Worm (Caenorhabditis elegans) whole organism, L1 larva: Measurements from ENCODE around the gene let-716.
A peak's percentile ranks its signal among the peaks of the same experiment; 100 is the strongest.

Experiments used
- C04F5.9 ChIP-seq: sonication (generic microtip); optimal IDR thresholded peaks from 2 replicates; lab custom pipeline; 2016; ENCODE audit warnings: missing genetic modification characterization, missing compliant biosample characterization
- aha-1 ChIP-seq: fragments of 150-350 bp; optimal IDR thresholded peaks from 2 replicates; lab custom pipeline; 2014; ENCODE audit warnings: missing biosample characterization, missing genetic modification characterization
- ceh-63 ChIP-seq: fragments of 200-800 bp; sonication (Bioruptor generic); optimal IDR thresholded peaks from 2 replicates; lab custom pipeline; 2018; ENCODE audit warnings: mild to moderate bottlenecking, missing genetic modification characterization, missing compliant biosample characterization
- ceh-82 ChIP-seq, 3 experiments: fragments of 150-350 bp in 1 of 3; sonication (generic microtip) in 2 of 3; optimal IDR thresholded peaks; 2 replicates each; lab custom pipeline; 2014 to 2017; ENCODE audit warnings: missing biosample characterization in 3 of 3, missing genetic modification characterization in 3 of 3
- ceh-88 ChIP-seq: fragments of 200-800 bp; sonication (Bioruptor generic); IDR thresholded peaks from 2 replicates; pipeline ENCODE4 v1.3.6; 2022; ENCODE audit warnings: missing genetic modification characterization, missing compliant biosample characterization
- ces-1 ChIP-seq: fragments of 150-350 bp; optimal IDR thresholded peaks from 2 replicates; lab custom pipeline; 2014; ENCODE audit warnings: missing biosample characterization, missing genetic modification reagents, missing genetic modification characterization
- dsc-1 ChIP-seq: sonication (generic microtip); optimal IDR thresholded peaks from 2 replicates; lab custom pipeline; 2016; ENCODE audit warnings: mild to moderate bottlenecking, missing genetic modification characterization, missing compliant biosample characterization
- efl-1 ChIP-seq, 4 experiments: fragments of 150-350 bp; optimal IDR thresholded peaks in 3 of 4; peaks in 1 of 4; 1 replicate in 1 of 4; 2 replicates in 3 of 4; lab custom pipeline; 2014; ENCODE audit warnings: missing biosample characterization in 2 of 4, missing genetic modification characterization in 2 of 4, missing genetic modification reagents in 2 of 4
- efl-3 ChIP-seq: fragments of 200-800 bp; sonication (Bioruptor generic); optimal IDR thresholded peaks from 2 replicates; lab custom pipeline; 2018; ENCODE audit warnings: mild to moderate bottlenecking, missing genetic modification characterization, missing compliant biosample characterization
- elt-2 ChIP-seq: sonication (generic microtip); optimal IDR thresholded peaks from 2 replicates; lab custom pipeline; 2016; ENCODE audit warnings: missing genetic modification characterization, mild to moderate bottlenecking, inconsistent platforms, missing compliant biosample characterization, missing genetic modification reagents
- elt-3 ChIP-seq, 6 experiments: fragments of 150-350 bp in 1 of 6; sonication (generic microtip); optimal IDR thresholded peaks; 2 replicates each; lab custom pipeline; 2017 to 2018; ENCODE audit warnings: missing biosample characterization in 6 of 6, missing genetic modification characterization in 6 of 6, inconsistent platforms in 1 of 6
- fkh-10 ChIP-seq: sonication (generic microtip); optimal IDR thresholded peaks from 2 replicates; lab custom pipeline; 2017; ENCODE audit warnings: missing biosample characterization, missing genetic modification reagents, missing genetic modification characterization
- fkh-4 ChIP-seq: sonication (generic microtip); optimal IDR thresholded peaks from 2 replicates; lab custom pipeline; 2016; ENCODE audit warnings: missing compliant biosample characterization, missing genetic modification characterization, borderline replicate concordance
- grh-1 ChIP-seq: fragments of 200-800 bp; sonication (Bioruptor generic); IDR thresholded peaks from 2 replicates; pipeline ENCODE4 v1.3.6; 2022; ENCODE audit warnings: missing genetic modification reagents, missing genetic modification characterization, missing compliant biosample characterization
- hlh-17 ChIP-seq: fragments of 200-800 bp; sonication (Bioruptor generic); optimal IDR thresholded peaks from 2 replicates; lab custom pipeline; 2018; ENCODE audit warnings: missing genetic modification characterization, mild to moderate bottlenecking, missing compliant biosample characterization, moderate library complexity, borderline replicate concordance
- hlh-4 ChIP-seq: sonication (generic microtip); optimal IDR thresholded peaks from 2 replicates; lab custom pipeline; 2016; ENCODE audit warnings: mild to moderate bottlenecking, missing genetic modification characterization, missing compliant biosample characterization
- hpl-2 ChIP-seq: fragments of 150-350 bp; optimal IDR thresholded peaks from 2 replicates; lab custom pipeline; 2014; ENCODE audit warnings: missing biosample characterization, missing genetic modification reagents, missing genetic modification characterization
- irx-1 ChIP-seq: sonication (generic microtip); optimal IDR thresholded peaks from 2 replicates; lab custom pipeline; 2016; ENCODE audit warnings: missing genetic modification characterization, missing compliant biosample characterization
- isw-1 ChIP-seq: fragments of 200-800 bp; sonication (Bioruptor generic); IDR thresholded peaks from 2 replicates; pipeline ENCODE4 v1.3.6; 2022; ENCODE audit warnings: missing genetic modification characterization, missing compliant biosample characterization
- jun-1 ChIP-seq: fragments of 150-350 bp; optimal IDR thresholded peaks from 2 replicates; lab custom pipeline; 2014; ENCODE audit warnings: missing biosample characterization, missing genetic modification reagents, missing genetic modification characterization
- lin-13 ChIP-seq: fragments of 150-350 bp; optimal IDR thresholded peaks from 2 replicates; lab custom pipeline; 2014; ENCODE audit warnings: missing biosample characterization, missing genetic modification reagents, missing genetic modification characterization
- lin-14 ChIP-seq: fragments of 200-800 bp; sonication (Bioruptor generic); optimal IDR thresholded peaks from 2 replicates; lab custom pipeline; 2018; ENCODE audit warnings: mild to moderate bottlenecking, missing genetic modification characterization, moderate library complexity, missing compliant biosample characterization
- mep-1 ChIP-seq: fragments of 150-350 bp; optimal IDR thresholded peaks from 2 replicates; lab custom pipeline; 2014; ENCODE audit warnings: missing biosample characterization, missing genetic modification characterization
- nhr-12 ChIP-seq: sonication (generic microtip); optimal IDR thresholded peaks from 2 replicates; lab custom pipeline; 2017; ENCODE audit warnings: missing biosample characterization, missing genetic modification characterization
- nhr-237 ChIP-seq: fragments of 150-350 bp; optimal IDR thresholded peaks from 2 replicates; lab custom pipeline; 2014; ENCODE audit warnings: missing biosample characterization, missing genetic modification characterization
- nhr-76 ChIP-seq: sonication (generic microtip); optimal IDR thresholded peaks from 2 replicates; lab custom pipeline; 2017; ENCODE audit warnings: missing biosample characterization, missing genetic modification characterization
- nhr-77 ChIP-seq: fragments of 150-350 bp; optimal IDR thresholded peaks from 2 replicates; lab custom pipeline; 2014; ENCODE audit warnings: missing biosample characterization, missing genetic modification characterization
- nhr-85 ChIP-seq: sonication (generic microtip); peaks from one replicate; lab custom pipeline; 2016; ENCODE audit warnings: missing genetic modification characterization, inconsistent platforms, missing compliant biosample characterization
- pag-3 ChIP-seq: sonication (generic microtip); optimal IDR thresholded peaks from 2 replicates; lab custom pipeline; 2017; ENCODE audit warnings: missing genetic modification characterization, mild to moderate bottlenecking, missing compliant biosample characterization, antibody characterized with exemption, borderline replicate concordance; ENCODE audit not compliant: insufficient read depth
- snu-23 ChIP-seq: sonication (generic microtip); optimal IDR thresholded peaks from 2 replicates; lab custom pipeline; 2016; ENCODE audit warnings: missing genetic modification characterization, missing compliant biosample characterization
- sox-4 ChIP-seq: sonication (generic microtip); optimal IDR thresholded peaks from 2 replicates; lab custom pipeline; 2016; ENCODE audit warnings: missing genetic modification characterization, missing compliant biosample characterization
- tlp-1 ChIP-seq: fragments of 150-350 bp; optimal IDR thresholded peaks from 2 replicates; lab custom pipeline; 2014; ENCODE audit warnings: missing biosample characterization, missing genetic modification characterization
- unc-30 ChIP-seq: sonication (generic microtip); optimal IDR thresholded peaks from 2 replicates; lab custom pipeline; 2017; ENCODE audit warnings: missing biosample characterization, missing genetic modification characterization
- unc-98 ChIP-seq: fragments of 200-800 bp; sonication (Bioruptor generic); IDR thresholded peaks from 2 replicates; pipeline ENCODE4 v1.3.6; 2022; ENCODE audit warnings: missing genetic modification characterization, missing compliant biosample characterization
- xbp-1 ChIP-seq: sonication (generic microtip); optimal IDR thresholded peaks from 2 replicates; lab custom pipeline; 2016; ENCODE audit warnings: missing genetic modification characterization, missing compliant biosample characterization
- zip-4 ChIP-seq: fragments of 200-800 bp; sonication (Bioruptor generic); optimal IDR thresholded peaks from 2 replicates; lab custom pipeline; 2018; ENCODE audit warnings: mild to moderate bottlenecking, missing genetic modification characterization, moderate library complexity, missing compliant biosample characterization
- ztf-11 ChIP-seq, 2 experiments: sonication (generic microtip); optimal IDR thresholded peaks; 2 replicates each; lab custom pipeline; 2016 to 2017; ENCODE audit warnings: missing genetic modification characterization in 2 of 2, missing biosample characterization in 1 of 2, missing compliant biosample characterization in 1 of 2

The let-716 gene

DNA sequence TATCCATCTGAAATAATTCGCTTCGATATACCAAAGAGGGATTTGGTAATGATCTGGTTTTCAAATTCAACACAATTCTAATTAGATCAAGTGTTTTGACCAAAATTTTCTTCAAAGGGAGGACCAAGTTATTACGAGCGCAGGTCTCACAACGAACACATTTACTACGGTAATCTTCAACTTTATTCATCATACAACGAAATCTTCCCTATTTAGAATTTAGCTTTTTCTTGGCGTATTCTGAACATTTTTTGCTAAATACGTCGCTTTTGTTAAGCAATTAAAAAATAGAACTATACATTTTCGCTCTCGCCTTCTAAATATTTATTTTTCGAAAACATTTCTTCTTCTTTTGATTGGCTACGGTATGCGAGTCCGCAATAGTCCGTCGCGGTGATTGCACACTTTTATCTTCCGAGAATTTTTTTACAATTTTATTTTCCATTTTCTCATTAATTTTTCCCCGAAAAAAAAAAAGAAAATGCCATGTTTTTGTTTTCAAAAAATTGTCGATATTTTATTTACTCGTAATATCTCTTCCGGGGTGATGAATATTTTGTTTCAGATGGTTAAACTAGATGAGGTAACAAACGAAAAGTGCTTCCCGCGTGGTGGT lies at the start of gene let-716 (continued):
- TF ChIP-seq hlh-17 (GFP tag; lab: Kevin White, UChicago) (no peak), C04F5.9 (tag; lab: Kevin White, UChicago) (no peak), sox-4 (tag; lab: Kevin White, UChicago) (no peak), grh-1 (GFP tag; lab: Robert Waterston, UW) (no peak), nhr-76 (tag; lab: Kevin White, UChicago) (no peak), snu-23 (GFP tag; lab: Kevin White, UChicago) (peak; percentile 59), jun-1 (tag; lab: Kevin White, UChicago) (no peak), unc-98 (GFP tag; lab: Robert Waterston, UW) (no peak), nhr-77 (no peak), efl-3 (GFP tag; lab: Kevin White, UChicago) (no peak), lin-14 (GFP tag; lab: Kevin White, UChicago) (no peak), ceh-82 (tag; optimal IDR thresholded peaks at IDR 0.05; lab: Kevin White, UChicago) (peak in 1 of 3 experiments; percentile 18), ceh-63 (no peak), fkh-4 (no peak), ceh-88 (no peak), mep-1 (no peak), nhr-12 (tag; lab: Kevin White, UChicago) (no peak), ces-1 (no peak), dsc-1 (tag; lab: Kevin White, UChicago) (no peak), nhr-85 (tag; lab: Kevin White, UChicago) (no peak), tlp-1 (tag; lab: Kevin White, UChicago) (no peak), ztf-11 (tag; optimal IDR thresholded peaks at IDR 0.05; lab: Kevin White, UChicago) (no peak), xbp-1 (no peak), elt-2 (no peak), hlh-4 (tag; lab: Kevin White, UChicago) (no peak), efl-1 (optimal IDR thresholded peaks at IDR 0.05; lab: Kevin White, UChicago) (peak; percentile 37 to 39), efl-1 (GFP tag; optimal IDR thresholded peaks at IDR 0.05 in 1 of 2; lab: Kevin White, UChicago) (peak; percentile 48 to 95), aha-1 (no peak), hpl-2 (no peak), nhr-237 (tag; lab: Kevin White, UChicago) (no peak), unc-30 (tag; lab: Kevin White, UChicago) (no peak), irx-1 (tag; lab: Kevin White, UChicago) (no peak)
- TF ChIP-seq, all 84 proteins: peak for 13

DNA sequence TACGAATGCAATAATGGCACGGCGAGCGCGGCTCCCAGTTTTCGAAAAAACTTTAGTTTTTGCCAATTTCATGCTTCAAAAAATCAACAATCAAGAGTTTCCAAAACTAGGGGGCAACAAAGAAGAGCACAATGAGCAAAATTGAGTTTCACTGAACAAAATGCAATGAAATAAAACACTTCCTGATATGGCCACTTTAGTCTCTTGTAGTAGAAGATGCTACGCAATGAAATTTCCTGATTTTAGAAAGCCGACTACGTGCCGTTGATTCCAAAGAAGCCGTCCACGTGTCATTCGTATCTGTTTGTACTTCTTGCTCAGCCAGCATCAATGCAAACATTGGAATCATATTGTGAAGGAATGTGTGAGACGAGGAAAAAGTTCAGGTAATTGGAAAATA lies 49.0 kb upstream of the let-716 start:
- TF ChIP-seq fkh-10 (GFP tag; lab: Kevin White, UChicago) (peak; percentile 71), zip-4 (no peak), lin-14 (GFP tag; lab: Kevin White, UChicago) (peak; percentile 23)

DNA sequence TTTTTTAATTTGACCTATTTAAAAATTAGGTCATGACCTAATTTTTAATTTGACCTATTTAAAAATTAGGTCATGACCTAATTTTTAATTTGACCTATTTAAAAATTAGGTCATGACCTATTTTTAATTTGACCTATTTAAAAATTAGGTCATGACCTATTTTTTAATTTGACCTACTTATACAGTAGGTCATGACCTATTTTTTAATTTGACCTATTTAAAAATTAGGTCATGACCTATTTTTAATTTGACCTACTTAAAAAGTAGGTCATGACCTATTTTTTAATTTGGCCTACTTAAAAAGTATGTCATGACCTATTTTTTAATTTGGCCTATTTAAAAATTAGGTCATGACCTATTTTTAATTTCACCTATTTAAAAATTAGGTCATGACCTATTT lies 45.6 kb upstream of the let-716 start:
- TF ChIP-seq nhr-85 (tag; lab: Kevin White, UChicago): peak; percentile 88

DNA sequence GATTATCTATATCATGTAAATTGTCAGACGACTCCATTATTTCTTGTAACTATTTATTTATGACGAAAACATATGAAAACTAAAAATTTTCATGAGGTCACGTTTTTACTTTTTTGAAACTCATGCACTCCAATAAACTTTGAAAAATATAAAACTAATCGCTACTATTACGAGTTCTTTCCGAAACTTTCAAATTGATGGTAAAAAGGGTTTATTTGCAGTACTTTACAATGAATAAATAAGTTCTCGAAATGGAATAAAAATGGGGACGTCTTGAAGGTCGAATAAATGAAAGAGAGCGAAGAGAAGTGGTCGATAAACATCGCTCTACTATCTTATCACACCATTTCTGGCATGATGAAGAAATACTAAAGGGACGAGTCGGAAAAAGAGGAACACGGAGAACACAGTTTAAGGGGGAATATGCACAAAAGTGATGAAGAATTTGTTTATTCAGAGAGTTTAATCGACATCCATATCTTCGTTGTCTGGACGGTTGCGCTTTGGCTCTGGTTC lies 43.4 kb upstream of the let-716 start, which contains the start of gene let-767:
Gene let-767, minus strand, starts transcription at position 51 of the 516 bp plus-strand sequence.
- TF ChIP-seq pag-3 (tag; lab: Kevin White, UChicago) (no peak), isw-1 (GFP tag; lab: Robert Waterston, UW) (no peak), unc-30 (tag; lab: Kevin White, UChicago) (no peak), lin-13 (GFP tag; lab: Kevin White, UChicago) (no peak), elt-3 (tag; optimal IDR thresholded peaks at IDR 0.05; lab: Kevin White, UChicago) (peak in 1 of 6 experiments; percentile 61), nhr-237 (tag; lab: Kevin White, UChicago) (no peak)
